Fruit fly (Drosophila melanogaster) whole organism, embryonic: ENCODE results near the gene CG12118.

Source experiments
- Atf3 ChIP-seq: fragments of 200-800 bp; sonication (Bioruptor generic); optimal IDR thresholded peaks from 3 replicates; lab custom pipeline; 2016; ENCODE audit warnings: missing biosample characterization, missing genetic modification characterization
- B-H1 ChIP-seq: fragments of 200-800 bp; sonication (Bioruptor generic); IDR thresholded peaks from 3 replicates; pipeline ENCODE4 v1.3.6; 2022; ENCODE audit warnings: missing biosample characterization, missing genetic modification characterization
- CG10565 ChIP-seq: fragments of 200-800 bp; sonication (Bioruptor generic); optimal IDR thresholded peaks from 3 replicates; lab custom pipeline; 2016; ENCODE audit warnings: missing biosample characterization, mild to moderate bottlenecking, missing genetic modification characterization
- CG14014 ChIP-seq: fragments of 200-800 bp; sonication (Bioruptor generic); IDR thresholded peaks from 2 replicates; pipeline ENCODE4 v1.3.6; 2022; ENCODE audit warnings: missing biosample characterization, missing genetic modification characterization
- CG14050 ChIP-seq: fragments of 200-800 bp; sonication (Bioruptor generic); IDR thresholded peaks from 3 replicates; pipeline ENCODE4 v1.3.6; 2022; ENCODE audit warnings: missing biosample characterization, missing genetic modification characterization
- CG14710 ChIP-seq: fragments of 200-800 bp; sonication (Bioruptor generic); optimal IDR thresholded peaks from 3 replicates; lab custom pipeline; 2019; ENCODE audit warnings: missing biosample characterization, mild to moderate bottlenecking, missing genetic modification characterization, moderate library complexity
- CG14860 ChIP-seq: fragments of 200-800 bp; sonication (Bioruptor generic); IDR thresholded peaks from 3 replicates; pipeline ENCODE4 v1.3.6; 2022; ENCODE audit warnings: missing biosample characterization, missing genetic modification characterization; ENCODE audit not compliant: partially characterized antibody
- CG15073 ChIP-seq: fragments of 200-800 bp; sonication (Bioruptor generic); optimal IDR thresholded peaks from 2 replicates; lab custom pipeline; 2016; ENCODE audit warnings: missing biosample characterization, missing genetic modification characterization
- CG1602 ChIP-seq: fragments of 200-800 bp; sonication (Bioruptor generic); optimal IDR thresholded peaks from 3 replicates; lab custom pipeline; 2016; ENCODE audit warnings: missing biosample characterization, missing genetic modification characterization
- CG2678 ChIP-seq: fragments of 200-800 bp; sonication (Bioruptor generic); optimal IDR thresholded peaks from 3 replicates; lab custom pipeline; 2019; ENCODE audit warnings: missing biosample characterization, mild to moderate bottlenecking, missing genetic modification characterization, moderate library complexity
- CG31365 ChIP-seq: fragments of 200-800 bp; sonication (Bioruptor generic); optimal IDR thresholded peaks from 2 replicates; lab custom pipeline; 2018; ENCODE audit warnings: missing biosample characterization, mild to moderate bottlenecking, missing genetic modification characterization
- CG31388 ChIP-seq: fragments of 200-800 bp; sonication (Bioruptor generic); optimal IDR thresholded peaks from 2 replicates; lab custom pipeline; 2016; ENCODE audit warnings: missing biosample characterization, missing genetic modification characterization
- CG3847 ChIP-seq: fragments of 200-800 bp; sonication (Bioruptor generic); IDR thresholded peaks from 2 replicates; pipeline ENCODE4 v1.3.6; 2022; ENCODE audit warnings: missing biosample characterization, missing genetic modification characterization
- CG7271 ChIP-seq: fragments of 200-800 bp; sonication (Bioruptor generic); optimal IDR thresholded peaks from 2 replicates; lab custom pipeline; 2018; ENCODE audit warnings: missing biosample characterization, mild to moderate bottlenecking, missing genetic modification characterization, moderate library complexity
- CG7357 ChIP-seq: fragments of 200-800 bp; sonication (Bioruptor generic); IDR thresholded peaks from 3 replicates; pipeline ENCODE4 v1.3.6; 2022; ENCODE audit warnings: missing biosample characterization, missing genetic modification characterization
- CG7745 ChIP-seq: fragments of 200-800 bp; sonication (Bioruptor generic); optimal IDR thresholded peaks from 2 replicates; lab custom pipeline; 2018; ENCODE audit warnings: missing biosample characterization, mild to moderate bottlenecking, missing genetic modification characterization, moderate library complexity
- CG7839 ChIP-seq: fragments of 200-800 bp; sonication (Bioruptor generic); optimal IDR thresholded peaks from 3 replicates; lab custom pipeline; 2018; ENCODE audit warnings: missing biosample characterization, mild to moderate bottlenecking, missing genetic modification characterization, moderate library complexity
- CG8388 ChIP-seq: fragments of 200-800 bp; sonication (Bioruptor generic); optimal IDR thresholded peaks from 2 replicates; lab custom pipeline; 2019; ENCODE audit warnings: missing biosample characterization, mild to moderate bottlenecking, missing genetic modification characterization, moderate library complexity
- Chrac-16 ChIP-seq: fragments of 200-800 bp; sonication (Bioruptor generic); optimal IDR thresholded peaks from 3 replicates; lab custom pipeline; 2016; ENCODE audit warnings: missing biosample characterization, missing genetic modification characterization
- D19B ChIP-seq: fragments of 200-800 bp; sonication (Bioruptor generic); optimal IDR thresholded peaks from 2 replicates; lab custom pipeline; 2017; ENCODE audit warnings: missing biosample characterization, mild to moderate bottlenecking, missing genetic modification characterization
- Dp ChIP-seq: fragments of 200-800 bp; sonication (Bioruptor generic); optimal IDR thresholded peaks from 2 replicates; lab custom pipeline; 2018; ENCODE audit warnings: missing biosample characterization, mild to moderate bottlenecking, missing genetic modification characterization, moderate library complexity
- Dref ChIP-seq: fragments of 200-800 bp; sonication (Bioruptor generic); IDR thresholded peaks from 2 replicates; pipeline ENCODE4 v1.3.6; 2022; ENCODE audit warnings: missing biosample characterization, missing genetic modification characterization
- Hand ChIP-seq: fragments of 200-800 bp; sonication (Bioruptor generic); optimal IDR thresholded peaks from 2 replicates; lab custom pipeline; 2017; ENCODE audit warnings: mild to moderate bottlenecking, missing biosample characterization, missing genetic modification reagents, missing genetic modification characterization
- Jarid2 ChIP-seq: fragments of 200-800 bp; sonication (Bioruptor generic); optimal IDR thresholded peaks from 3 replicates; lab custom pipeline; 2017; ENCODE audit warnings: mild to moderate bottlenecking, missing biosample characterization, missing genetic modification reagents, missing genetic modification characterization
- Kr ChIP-seq: fragments of 200-800 bp; sonication (Bioruptor generic); optimal IDR thresholded peaks from 2 replicates; lab custom pipeline; 2017; ENCODE audit warnings: missing biosample characterization, mild to moderate bottlenecking, missing genetic modification characterization
- PHDP ChIP-seq: fragments of 200-800 bp; sonication (Bioruptor generic); optimal IDR thresholded peaks from 3 replicates; lab custom pipeline; 2018; ENCODE audit warnings: missing biosample characterization, mild to moderate bottlenecking, missing genetic modification characterization, moderate library complexity
- Poxn ChIP-seq: fragments of 200-800 bp; sonication (Bioruptor generic); IDR thresholded peaks from 2 replicates; pipeline ENCODE4 v1.3.6; 2022; ENCODE audit warnings: missing biosample characterization, missing genetic modification characterization
- Ravus ChIP-seq: fragments of 200-800 bp; sonication (Bioruptor generic); IDR thresholded peaks from 2 replicates; pipeline ENCODE4 v1.3.6; 2022; ENCODE audit warnings: missing biosample characterization, missing genetic modification characterization
- bsh ChIP-seq, 2 experiments: fragments of 200-800 bp; sonication (Bioruptor generic); optimal IDR thresholded peaks; 2 replicates each; lab custom pipeline; 2017 to 2018; ENCODE audit warnings: mild to moderate bottlenecking in 2 of 2, missing biosample characterization in 2 of 2, missing genetic modification characterization in 2 of 2, moderate library complexity in 1 of 2
- btn ChIP-seq: fragments of 200-800 bp; sonication (Bioruptor generic); optimal IDR thresholded peaks from 2 replicates; lab custom pipeline; 2016; ENCODE audit warnings: missing biosample characterization, missing genetic modification characterization
- cad ChIP-seq: fragments of >200 bp; optimal IDR thresholded peaks from 2 replicates; lab custom pipeline; 2017; ENCODE audit warnings: missing biosample characterization, missing genetic modification characterization
- cas ChIP-seq: fragments of 200-800 bp; sonication (Bioruptor generic); IDR thresholded peaks from 2 replicates; pipeline ENCODE4 v1.3.6; 2022; ENCODE audit warnings: missing biosample characterization, missing genetic modification characterization
- danr ChIP-seq: fragments of 200-800 bp; sonication (Bioruptor generic); IDR thresholded peaks from 2 replicates; pipeline ENCODE4 v1.3.6; 2022; ENCODE audit warnings: missing biosample characterization, missing genetic modification characterization
- gcm ChIP-seq: fragments of 200-800 bp; sonication (Bioruptor generic); optimal IDR thresholded peaks from 2 replicates; lab custom pipeline; 2019; ENCODE audit warnings: missing biosample characterization, mild to moderate bottlenecking, missing genetic modification characterization, moderate library complexity
- gfzf ChIP-seq: fragments of 200-800 bp; sonication (Bioruptor generic); optimal IDR thresholded peaks from 2 replicates; lab custom pipeline; 2016; ENCODE audit warnings: missing biosample characterization, mild to moderate bottlenecking, missing genetic modification characterization, moderate library complexity
- insv ChIP-seq, 2 experiments: fragments of 200-800 bp; sonication (Bioruptor generic); optimal IDR thresholded peaks; 3 replicates each; lab custom pipeline; 2016 to 2018; ENCODE audit warnings: missing biosample characterization in 2 of 2, missing genetic modification characterization in 2 of 2
- jumu ChIP-seq: fragments of 200-800 bp; sonication (Bioruptor generic); optimal IDR thresholded peaks from 3 replicates; lab custom pipeline; 2016; ENCODE audit warnings: missing biosample characterization, missing genetic modification characterization
- kni ChIP-seq: fragments of 200-800 bp; sonication (Bioruptor generic); optimal IDR thresholded peaks from 3 replicates; lab custom pipeline; 2017; ENCODE audit warnings: mild to moderate bottlenecking, missing biosample characterization, missing genetic modification reagents, missing genetic modification characterization
- lilli ChIP-seq: fragments of 200-800 bp; sonication (Bioruptor generic); optimal IDR thresholded peaks from 3 replicates; lab custom pipeline; 2016; ENCODE audit warnings: missing biosample characterization, missing genetic modification characterization
- p53 ChIP-seq: fragments of 200-800 bp; sonication (Bioruptor generic); optimal IDR thresholded peaks from 2 replicates; lab custom pipeline; 2016; ENCODE audit warnings: missing biosample characterization, missing genetic modification characterization
- pfk ChIP-seq: fragments of 200-800 bp; sonication (Bioruptor generic); optimal IDR thresholded peaks from 2 replicates; lab custom pipeline; 2018; ENCODE audit warnings: missing biosample characterization, mild to moderate bottlenecking, missing genetic modification characterization, moderate library complexity
- pzg ChIP-seq: fragments of 200-800 bp; sonication (Bioruptor generic); optimal IDR thresholded peaks from 3 replicates; lab custom pipeline; 2018; ENCODE audit warnings: missing biosample characterization, mild to moderate bottlenecking, missing genetic modification characterization, moderate library complexity
- rib ChIP-seq: fragments of 200-800 bp; sonication (Bioruptor generic); IDR thresholded peaks from 2 replicates; pipeline ENCODE4 v1.3.6; 2022; ENCODE audit warnings: missing biosample characterization, missing genetic modification characterization
- row ChIP-seq: fragments of 200-800 bp; sonication (Bioruptor generic); IDR thresholded peaks from 3 replicates; pipeline ENCODE4 v1.3.6; 2022; ENCODE audit warnings: missing biosample characterization, missing genetic modification characterization
- sd ChIP-seq: fragments of 200-800 bp; sonication (Bioruptor generic); optimal IDR thresholded peaks from 3 replicates; lab custom pipeline; 2018; ENCODE audit warnings: missing biosample characterization, mild to moderate bottlenecking, missing genetic modification characterization, moderate library complexity
- seq ChIP-seq: fragments of 200-800 bp; sonication (Bioruptor generic); IDR thresholded peaks from 2 replicates; pipeline ENCODE4 v1.3.6; 2022; ENCODE audit warnings: missing biosample characterization, missing genetic modification characterization
- tgo ChIP-seq: fragments of 200-800 bp; sonication (Bioruptor generic); IDR thresholded peaks from 3 replicates; pipeline ENCODE4 v1.3.6; 2022; ENCODE audit warnings: missing biosample characterization, missing genetic modification characterization
- tin ChIP-seq: fragments of 200-800 bp; sonication (Bioruptor generic); optimal IDR thresholded peaks from 3 replicates; lab custom pipeline; 2016; ENCODE audit warnings: missing biosample characterization, missing genetic modification characterization
- tio ChIP-seq: fragments of 200-800 bp; sonication (Bioruptor generic); optimal IDR thresholded peaks from 2 replicates; lab custom pipeline; 2017; ENCODE audit warnings: missing biosample characterization, missing genetic modification characterization, inconsistent platforms
- twi ChIP-seq: fragments of 200-800 bp; optimal IDR thresholded peaks from 2 replicates; lab custom pipeline; 2019; ENCODE audit warnings: missing biosample characterization, mild to moderate bottlenecking, missing genetic modification characterization, moderate library complexity
- z ChIP-seq: fragments of 200-800 bp; sonication (Bioruptor generic); IDR thresholded peaks from 3 replicates; pipeline ENCODE4 v1.3.6; 2022; ENCODE audit warnings: missing biosample characterization, missing genetic modification characterization

Gene CG12118

DNA sequence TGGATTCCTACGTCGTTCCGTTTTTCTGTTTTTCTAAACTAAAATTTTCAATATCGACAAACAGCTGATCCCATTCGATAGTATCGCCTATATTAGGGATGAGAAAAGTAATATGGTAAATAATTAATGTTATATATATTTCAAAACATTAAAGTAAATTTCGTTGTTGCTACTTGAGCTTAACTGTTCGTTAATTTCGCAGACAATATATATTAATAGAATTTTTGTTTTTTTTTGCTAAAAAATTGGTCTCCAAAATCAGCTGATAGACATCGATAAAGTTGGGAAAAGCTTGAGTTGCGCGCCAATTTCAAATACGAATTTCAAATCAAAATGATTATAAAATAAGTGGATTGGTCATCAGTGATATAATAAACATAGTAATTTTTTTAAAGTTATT lies at the start of gene CG12118 (continued):
- TF ChIP-seq Dp (GFP tag; lab: Kevin White, UChicago): peak; percentile 87
- TF ChIP-seq p53 (GFP tag; lab: Kevin White, UChicago): no peak
- TF ChIP-seq gfzf (GFP tag; lab: Kevin White, UChicago): no peak
- no peak for TF ChIP-seq jumu (GFP tag; lab: Kevin White, UChicago)
- no peak for TF ChIP-seq btn (GFP tag; lab: Kevin White, UChicago)
- TF ChIP-seq seq (GFP tag; lab: Robert Waterston, UW): peak; percentile 73
- TF ChIP-seq CG31388 (GFP tag; lab: Kevin White, UChicago): peak; percentile 42
- no peak for TF ChIP-seq D19B (GFP tag; lab: Kevin White, UChicago)
- peak; percentile 32 for TF ChIP-seq Hand
- TF ChIP-seq Chrac-16 (GFP tag; lab: Kevin White, UChicago): peak; percentile 86
- TF ChIP-seq CG15073: no peak
- TF ChIP-seq row (GFP tag; lab: Robert Waterston, UW): peak; percentile 91
- peak; percentile 52; the same call in 1 of the 2 replicates for TF ChIP-seq CG14014
- no peak; the same call in 1 of the 2 replicates for TF ChIP-seq Ravus (GFP tag; lab: Robert Waterston, UW)
- TF ChIP-seq tin (GFP tag; lab: Kevin White, UChicago): peak; percentile 79
- 0 out of 3 replicates have a peak, but pooled peaks have one; percentile 10 for TF ChIP-seq CG7357 (GFP tag; lab: Robert Waterston, UW)
- TF ChIP-seq B-H1 (GFP tag; lab: Robert Waterston, UW): peak; percentile 62
- no peak for TF ChIP-seq CG10565
- no peak for TF ChIP-seq Atf3 (GFP tag; lab: Kevin White, UChicago)
- peak; percentile 78 for TF ChIP-seq CG8388 (GFP tag; lab: Kevin White, UChicago)
- TF ChIP-seq rib: peak; percentile 44; the same call in 1 of the 2 replicates
- peak in 1 of 2 experiments; percentile 84 for TF ChIP-seq bsh (GFP tag; optimal IDR thresholded peaks at IDR 0.05; lab: Kevin White, UChicago)
- peak; percentile 49 for TF ChIP-seq pzg
- TF ChIP-seq kni: no peak
- TF ChIP-seq gcm (GFP tag; lab: Kevin White, UChicago): peak; percentile 64
- TF ChIP-seq twi (tag; lab: Kevin White, UChicago): peak; percentile 22
- TF ChIP-seq Kr: no peak
- peak; percentile 88 for TF ChIP-seq CG14710
- TF ChIP-seq z (GFP tag; lab: Robert Waterston, UW): no peak
- TF ChIP-seq CG3847: peak; percentile 80
- TF ChIP-seq cas: peak; percentile 55; the same call in 1 of the 2 replicates
- TF ChIP-seq CG14860: peak; percentile 78
- TF ChIP-seq CG2678 (tag; lab: Kevin White, UChicago): peak; percentile 81
- TF ChIP-seq CG14050: peak; percentile 65
- peak; percentile 63 for TF ChIP-seq Dref
- TF ChIP-seq cad (GFP tag; lab: Kevin White, UChicago): no peak
- TF ChIP-seq CG1602 (GFP tag; lab: Kevin White, UChicago): peak; percentile 83
- TF ChIP-seq tgo (GFP tag; lab: Robert Waterston, UW): peak; percentile 79
- TF ChIP-seq CG7745 (tag; lab: Kevin White, UChicago): no peak
- peak; percentile 76 for TF ChIP-seq CG7839
- TF ChIP-seq danr (GFP tag; lab: Robert Waterston, UW): 0 out of 2 replicates have a peak, but pooled peaks have one; percentile 46
- TF ChIP-seq sd (tag; lab: Kevin White, UChicago): peak; percentile 60
- TF ChIP-seq Jarid2 (GFP tag; lab: Kevin White, UChicago): no peak
- TF ChIP-seq tio (GFP tag; lab: Kevin White, UChicago): peak; percentile 76
- TF ChIP-seq CG31365: no peak
- TF ChIP-seq PHDP: peak; percentile 77
- peak in 1 of 2 experiments; percentile 7 for TF ChIP-seq insv (GFP tag; optimal IDR thresholded peaks at IDR 0.05; lab: Kevin White, UChicago)
- TF ChIP-seq CG7271 (tag; lab: Kevin White, UChicago): peak; percentile 3
- peak; percentile 82 for TF ChIP-seq lilli (GFP tag; lab: Kevin White, UChicago)
- TF ChIP-seq pfk (GFP tag; lab: Kevin White, UChicago): no peak
- TF ChIP-seq Poxn (GFP tag; lab: Robert Waterston, UW): peak; percentile 32; the same call in 1 of the 2 replicates
